Fruit fly (Drosophila melanogaster) whole organism, embryonic: Measurements from ENCODE around the gene Nnp-1.
A peak's percentile ranks its signal among the peaks of the same experiment; 100 is the strongest.

Experiments
- CG10979 ChIP-seq: fragments of 200-800 bp; sonication (Bioruptor generic); optimal IDR thresholded peaks from 2 replicates; lab custom pipeline; 2018; ENCODE audit warnings: missing biosample characterization, mild to moderate bottlenecking, missing genetic modification characterization, moderate library complexity
- CG11085 ChIP-seq: fragments of 200-800 bp; sonication (Bioruptor generic); IDR thresholded peaks from 2 replicates; pipeline ENCODE4 v1.3.6; 2022; ENCODE audit warnings: missing biosample characterization, missing genetic modification characterization
- CG11398 ChIP-seq: fragments of 200-800 bp; sonication (Bioruptor generic); optimal IDR thresholded peaks from 2 replicates; lab custom pipeline; 2016; ENCODE audit warnings: missing biosample characterization, missing genetic modification characterization
- CG12219 ChIP-seq: fragments of 200-800 bp; sonication (Bioruptor generic); optimal IDR thresholded peaks from 3 replicates; lab custom pipeline; 2018; ENCODE audit warnings: missing biosample characterization, mild to moderate bottlenecking, missing genetic modification characterization
- CG12391 ChIP-seq: fragments of 200-800 bp; sonication (Bioruptor generic); optimal IDR thresholded peaks from 3 replicates; lab custom pipeline; 2018; ENCODE audit warnings: missing biosample characterization, mild to moderate bottlenecking, missing genetic modification characterization, moderate library complexity
- CG13424 ChIP-seq: fragments of 200-800 bp; sonication (Bioruptor generic); optimal IDR thresholded peaks from 2 replicates; lab custom pipeline; 2019; ENCODE audit warnings: missing biosample characterization, mild to moderate bottlenecking, missing genetic modification characterization, moderate library complexity
- CG14014 ChIP-seq: fragments of 200-800 bp; sonication (Bioruptor generic); IDR thresholded peaks from 2 replicates; pipeline ENCODE4 v1.3.6; 2022; ENCODE audit warnings: missing biosample characterization, missing genetic modification characterization
- CG14860 ChIP-seq: fragments of 200-800 bp; sonication (Bioruptor generic); IDR thresholded peaks from 3 replicates; pipeline ENCODE4 v1.3.6; 2022; ENCODE audit warnings: missing biosample characterization, missing genetic modification characterization; ENCODE audit not compliant: partially characterized antibody
- CG16863 ChIP-seq: fragments of 200-800 bp; sonication (Bioruptor generic); optimal IDR thresholded peaks from 3 replicates; lab custom pipeline; 2016; ENCODE audit warnings: missing biosample characterization, missing genetic modification characterization
- CG17385 ChIP-seq: fragments of 200-800 bp; sonication (Bioruptor generic); optimal IDR thresholded peaks from 3 replicates; lab custom pipeline; 2018; ENCODE audit warnings: missing biosample characterization, mild to moderate bottlenecking, missing genetic modification characterization
- CG17829 ChIP-seq: fragments of 200-800 bp; optimal IDR thresholded peaks from 2 replicates; lab custom pipeline; 2019; ENCODE audit warnings: missing biosample characterization, mild to moderate bottlenecking, missing genetic modification characterization, moderate library complexity
- CG18764 ChIP-seq: fragments of 200-800 bp; sonication (Bioruptor generic); optimal IDR thresholded peaks from 3 replicates; lab custom pipeline; 2016; ENCODE audit warnings: missing biosample characterization, missing genetic modification characterization
- CG2712 ChIP-seq: fragments of 200-800 bp; optimal IDR thresholded peaks from 3 replicates; lab custom pipeline; 2019; ENCODE audit warnings: missing biosample characterization, mild to moderate bottlenecking, missing genetic modification characterization, moderate library complexity
- CG3163 ChIP-seq: fragments of 200-800 bp; sonication (Bioruptor generic); optimal IDR thresholded peaks from 3 replicates; lab custom pipeline; 2016; ENCODE audit warnings: missing biosample characterization, missing genetic modification characterization
- CG33557 ChIP-seq: fragments of 200-800 bp; sonication (Bioruptor generic); optimal IDR thresholded peaks from 2 replicates; lab custom pipeline; 2019; ENCODE audit warnings: missing biosample characterization, mild to moderate bottlenecking, missing genetic modification characterization, moderate library complexity
- CG3407 ChIP-seq: fragments of 200-800 bp; sonication (Bioruptor generic); optimal IDR thresholded peaks from 2 replicates; lab custom pipeline; 2018; ENCODE audit warnings: missing biosample characterization, mild to moderate bottlenecking, missing genetic modification characterization
- CG4328 ChIP-seq: fragments of 200-800 bp; sonication (Bioruptor generic); optimal IDR thresholded peaks from 3 replicates; lab custom pipeline; 2017; ENCODE audit warnings: missing biosample characterization, missing genetic modification reagents, missing genetic modification characterization
- CG4424 ChIP-seq: fragments of 200-800 bp; sonication (Bioruptor generic); optimal IDR thresholded peaks from 3 replicates; lab custom pipeline; 2016; ENCODE audit warnings: missing biosample characterization, missing genetic modification characterization
- CG4707 ChIP-seq: fragments of 200-800 bp; sonication (Bioruptor generic); optimal IDR thresholded peaks from 2 replicates; lab custom pipeline; 2018; ENCODE audit warnings: missing biosample characterization, mild to moderate bottlenecking, missing genetic modification characterization, moderate library complexity
- CG6254 ChIP-seq: fragments of 200-800 bp; sonication (Bioruptor generic); optimal IDR thresholded peaks from 3 replicates; lab custom pipeline; 2017; ENCODE audit warnings: mild to moderate bottlenecking, missing biosample characterization, missing genetic modification reagents, missing genetic modification characterization
- CG6272 ChIP-seq: fragments of 200-800 bp; sonication (Bioruptor generic); IDR thresholded peaks from 2 replicates; pipeline ENCODE4 v1.3.6; 2022; ENCODE audit warnings: missing biosample characterization, missing genetic modification characterization
- CG7839 ChIP-seq: fragments of 200-800 bp; sonication (Bioruptor generic); optimal IDR thresholded peaks from 3 replicates; lab custom pipeline; 2018; ENCODE audit warnings: missing biosample characterization, mild to moderate bottlenecking, missing genetic modification characterization, moderate library complexity
- CG8359 ChIP-seq: fragments of 200-800 bp; sonication (Bioruptor generic); optimal IDR thresholded peaks from 2 replicates; lab custom pipeline; 2017; ENCODE audit warnings: missing biosample characterization, mild to moderate bottlenecking, missing genetic modification characterization, borderline replicate concordance
- CG8944 ChIP-seq: fragments of 200-800 bp; sonication (Bioruptor generic); optimal IDR thresholded peaks from 3 replicates; lab custom pipeline; 2016; ENCODE audit warnings: missing biosample characterization, missing genetic modification characterization
- CkIIα-i1 ChIP-seq: fragments of 200-800 bp; sonication (Bioruptor generic); IDR thresholded peaks from 2 replicates; pipeline ENCODE4 v1.3.6; 2022; ENCODE audit warnings: missing biosample characterization, missing genetic modification characterization
- D19A ChIP-seq: fragments of 200-800 bp; optimal IDR thresholded peaks from 3 replicates; lab custom pipeline; 2019; ENCODE audit warnings: missing biosample characterization, mild to moderate bottlenecking, missing genetic modification characterization, moderate library complexity
- Dip3 ChIP-seq: fragments of 200-800 bp; sonication (Bioruptor generic); optimal IDR thresholded peaks from 3 replicates; lab custom pipeline; 2016; ENCODE audit warnings: missing biosample characterization, missing genetic modification characterization
- Dll ChIP-seq: fragments of 200-800 bp; sonication (Bioruptor generic); IDR thresholded peaks from 4 replicates; pipeline ENCODE4 v1.3.6; 2022; ENCODE audit warnings: missing biosample characterization, missing genetic modification characterization; ENCODE audit not compliant: partially characterized antibody
- Dp ChIP-seq: fragments of 200-800 bp; sonication (Bioruptor generic); optimal IDR thresholded peaks from 2 replicates; lab custom pipeline; 2018; ENCODE audit warnings: missing biosample characterization, mild to moderate bottlenecking, missing genetic modification characterization, moderate library complexity
- Eip74EF ChIP-seq, 2 experiments: fragments of 200-800 bp in 1 of 2; fragments of >200 bp in 1 of 2; sonication (Bioruptor generic) in 1 of 2; optimal IDR thresholded peaks; 2 replicates each; lab custom pipeline; 2017 to 2019; ENCODE audit warnings: missing biosample characterization in 2 of 2, missing genetic modification characterization in 2 of 2, mild to moderate bottlenecking in 1 of 2, moderate library complexity in 1 of 2
- Fer3 ChIP-seq: fragments of 200-800 bp; sonication (Bioruptor generic); optimal IDR thresholded peaks from 2 replicates; lab custom pipeline; 2018; ENCODE audit warnings: missing biosample characterization, mild to moderate bottlenecking, missing genetic modification characterization, moderate library complexity
- Hr51 ChIP-seq, 2 experiments: fragments of 200-800 bp; sonication (Bioruptor generic); optimal IDR thresholded peaks; 2 replicates in 1 of 2; 3 replicates in 1 of 2; lab custom pipeline; 2016 to 2018; ENCODE audit warnings: missing biosample characterization in 2 of 2, missing genetic modification characterization in 2 of 2, mild to moderate bottlenecking in 1 of 2, moderate library complexity in 1 of 2
- Hr78 ChIP-seq, 2 experiments: fragments of 200-800 bp in 1 of 2; fragments of >200 bp in 1 of 2; sonication (Bioruptor generic) in 1 of 2; optimal IDR thresholded peaks; 2 replicates each; lab custom pipeline; 2017 to 2019; ENCODE audit warnings: missing biosample characterization in 2 of 2, missing genetic modification characterization in 2 of 2, mild to moderate bottlenecking in 1 of 2, moderate library complexity in 1 of 2
- Nf-YB ChIP-seq: fragments of 200-800 bp; sonication (Bioruptor generic); optimal IDR thresholded peaks from 3 replicates; lab custom pipeline; 2019; ENCODE audit warnings: missing biosample characterization, mild to moderate bottlenecking, missing genetic modification characterization, moderate library complexity
- Nf-YC ChIP-seq: fragments of 200-800 bp; optimal IDR thresholded peaks from 3 replicates; lab custom pipeline; 2019; ENCODE audit warnings: missing biosample characterization, mild to moderate bottlenecking, missing genetic modification characterization, moderate library complexity
- ab ChIP-seq: fragments of 200-800 bp; sonication (Bioruptor generic); optimal IDR thresholded peaks from 2 replicates; lab custom pipeline; 2016; ENCODE audit warnings: missing biosample characterization, missing genetic modification characterization
- ara ChIP-seq: fragments of 200-800 bp; sonication (Bioruptor generic); IDR thresholded peaks from 2 replicates; pipeline ENCODE4 v1.3.6; 2022; ENCODE audit warnings: missing biosample characterization, missing genetic modification characterization
- cad ChIP-seq: fragments of >200 bp; optimal IDR thresholded peaks from 2 replicates; lab custom pipeline; 2017; ENCODE audit warnings: missing biosample characterization, missing genetic modification characterization
- da ChIP-seq: fragments of 200-800 bp; sonication (Bioruptor generic); optimal IDR thresholded peaks from 2 replicates; lab custom pipeline; 2016; ENCODE audit warnings: missing biosample characterization, missing genetic modification characterization
- dan ChIP-seq: fragments of 200-800 bp; sonication (Bioruptor generic); IDR thresholded peaks from 2 replicates; pipeline ENCODE4 v1.3.6; 2022; ENCODE audit warnings: missing biosample characterization, missing genetic modification characterization
- nau ChIP-seq: fragments of 200-800 bp; sonication (Bioruptor generic); optimal IDR thresholded peaks from 3 replicates; lab custom pipeline; 2017; ENCODE audit warnings: missing biosample characterization, mild to moderate bottlenecking, missing genetic modification characterization, missing genetic modification reagents
- nerfin-2 ChIP-seq: fragments of 200-800 bp; sonication (Bioruptor generic); IDR thresholded peaks from 2 replicates; pipeline ENCODE4 v1.3.6; 2022; ENCODE audit warnings: missing biosample characterization, missing genetic modification characterization; ENCODE audit not compliant: partially characterized antibody
- onecut ChIP-seq: fragments of 200-800 bp; sonication (Bioruptor generic); IDR thresholded peaks from 2 replicates; pipeline ENCODE4 v1.3.6; 2022; ENCODE audit warnings: missing biosample characterization, missing genetic modification characterization
- pb ChIP-seq: fragments of 200-800 bp; sonication (Bioruptor generic); optimal IDR thresholded peaks from 3 replicates; lab custom pipeline; 2016; ENCODE audit warnings: missing biosample characterization, missing genetic modification characterization
- sens ChIP-seq: fragments of 200-800 bp; sonication (Bioruptor generic); peaks from one replicate; lab custom pipeline; 2016; ENCODE audit warnings: missing biosample characterization, missing genetic modification characterization
- sisA ChIP-seq: fragments of 200-800 bp; sonication (Bioruptor generic); IDR thresholded peaks from 2 replicates; pipeline ENCODE4 v1.3.6; 2022; ENCODE audit warnings: missing biosample characterization, missing genetic modification characterization
- slbo ChIP-seq: fragments of 200-800 bp; sonication (Bioruptor generic); IDR thresholded peaks from 2 replicates; pipeline ENCODE4 v1.3.6; 2022; ENCODE audit warnings: missing biosample characterization, missing genetic modification characterization
- tap ChIP-seq: fragments of 200-800 bp; optimal IDR thresholded peaks from 3 replicates; lab custom pipeline; 2019; ENCODE audit warnings: missing biosample characterization, mild to moderate bottlenecking, missing genetic modification characterization, moderate library complexity
- tna ChIP-seq: fragments of 200-800 bp; sonication (Bioruptor generic); IDR thresholded peaks from 2 replicates; pipeline ENCODE4 v1.3.6; 2022; ENCODE audit warnings: missing biosample characterization, missing genetic modification characterization; ENCODE audit not compliant: partially characterized antibody

The Nnp-1 gene

dm6 chr2L:13398614-13399161 is 32.7 kb upstream of the Nnp-1 start, which contains the start of the genes CG10859 and CG7110 (continued):
- TF ChIP-seq Hr51 (GFP tag; optimal IDR thresholded peaks at IDR 0.05; lab: Kevin White, UChicago), result peak in 1 of 2 experiments; percentile 46
- peak; percentile 27 for TF ChIP-seq pb (GFP tag; lab: Kevin White, UChicago)
- TF ChIP-seq Nf-YC (tag; lab: Kevin White, UChicago), result peak; percentile 12
- TF ChIP-seq da (GFP tag; lab: Kevin White, UChicago), result no peak
- no peak for TF ChIP-seq nerfin-2
- TF ChIP-seq Dp (GFP tag; lab: Kevin White, UChicago), result peak; percentile 81
- no peak for TF ChIP-seq Dip3 (GFP tag; lab: Kevin White, UChicago)
- TF ChIP-seq CG2712 (tag; lab: Kevin White, UChicago), result peak; percentile 52
- TF ChIP-seq CG8944, result no peak
- no peak for TF ChIP-seq CG6272 (GFP tag; lab: Robert Waterston, UW)
- TF ChIP-seq Dll (GFP tag; lab: Robert Waterston, UW), result no peak
- TF ChIP-seq tna (GFP tag; lab: Robert Waterston, UW), result no peak
- peak; percentile 42 for TF ChIP-seq CG17385 (GFP tag; lab: Kevin White, UChicago)
- peak; percentile 10 for TF ChIP-seq Nf-YB (GFP tag; lab: Kevin White, UChicago)
- TF ChIP-seq Hr78 (GFP tag; optimal IDR thresholded peaks at IDR 0.05; lab: Kevin White, UChicago), result no peak
- TF ChIP-seq tap (tag; lab: Kevin White, UChicago), result peak; percentile 28
- TF ChIP-seq ara, result no peak
- no peak for TF ChIP-seq sisA (GFP tag; lab: Robert Waterston, UW)
- peak; percentile 32 for TF ChIP-seq CG33557 (GFP tag; lab: Kevin White, UChicago)
- TF ChIP-seq Fer3 (tag; lab: Kevin White, UChicago), result peak; percentile 63
- TF ChIP-seq CG12391 (tag; lab: Kevin White, UChicago), result peak; percentile 55
- peak; percentile 48 for TF ChIP-seq CG17829 (tag; lab: Kevin White, UChicago)
- TF ChIP-seq CG8359, result peak; percentile 38
- TF ChIP-seq dan, result no peak
- TF ChIP-seq CG6254 (GFP tag; lab: Kevin White, UChicago), result no peak
- TF ChIP-seq ab (GFP tag; lab: Kevin White, UChicago), result no peak
- no peak for TF ChIP-seq CG11085 (GFP tag; lab: Robert Waterston, UW)
- no peak for TF ChIP-seq CG4424 (GFP tag; lab: Kevin White, UChicago)
- TF ChIP-seq CG12219, result peak; percentile 1
- TF ChIP-seq D19A, result no peak
- TF ChIP-seq CG14014 (GFP tag; lab: Robert Waterston, UW), result peak; percentile 26; the same call in 1 of the 2 replicates
- peak in 1 of 2 experiments; percentile 55 for TF ChIP-seq Eip74EF (GFP tag; optimal IDR thresholded peaks at IDR 0.05; lab: Kevin White, UChicago)
- peak; percentile 20 for TF ChIP-seq CG18764 (GFP tag; lab: Kevin White, UChicago)
- no peak for TF ChIP-seq CG14860 (GFP tag; lab: Robert Waterston, UW)
- peak; percentile 55 for TF ChIP-seq nau (GFP tag; lab: Kevin White, UChicago)
- TF ChIP-seq CG3163 (GFP tag; lab: Kevin White, UChicago), result no peak
- peak; percentile 21 for TF ChIP-seq sens (GFP tag; lab: Kevin White, UChicago)
- TF ChIP-seq onecut, result peak; percentile 52
- peak; percentile 40 for TF ChIP-seq CG7839 (tag; lab: Kevin White, UChicago)
- no peak for TF ChIP-seq cad (GFP tag; lab: Kevin White, UChicago)
- peak; percentile 59 for TF ChIP-seq CG4328 (GFP tag; lab: Kevin White, UChicago)
- TF ChIP-seq CG16863 (GFP tag; lab: Kevin White, UChicago), result no peak
- peak; percentile 22 for TF ChIP-seq CG10979 (tag; lab: Kevin White, UChicago)
- no peak for TF ChIP-seq CG11398 (GFP tag; lab: Kevin White, UChicago)
- TF ChIP-seq CG3407 (GFP tag; lab: Kevin White, UChicago), result no peak
- TF ChIP-seq CkIIα-i1 (GFP tag; lab: Robert Waterston, UW), result no peak
- peak; percentile 28 for TF ChIP-seq CG13424 (tag; lab: Kevin White, UChicago)
- no peak for TF ChIP-seq slbo
- TF ChIP-seq CG4707 (GFP tag; lab: Kevin White, UChicago), result peak; percentile 43
